Fruit fly (Drosophila melanogaster): ENCODE measurements around the gene eIF5.

The eIF5 gene

dm6 chrX:15991618-15992526, at the start of gene eIF5, which contains the start of the genes CG46312 and exd:
eIF5 (minus strand) TSS chrX:15991974.
CG46312 (minus strand) TSS chrX:15991974.
exd (plus strand) TSS chrX:15992468.
- TF ChIP-seq Pif1B (GFP tag; optimal IDR thresholded peaks at IDR 0.05) (no peak), CG10348 (GFP tag; IDR thresholded peaks at IDR 0.05) (no peak), CG9948 (tag; optimal IDR thresholded peaks at IDR 0.05) (no peak), CG4496 (GFP tag; IDR thresholded peaks at IDR 0.05) (no peak), Ets98B (GFP tag; IDR thresholded peaks at IDR 0.05) (no peak), gl (tag; optimal IDR thresholded peaks at IDR 0.05) (no peak), CG15710 (tag; optimal IDR thresholded peaks at IDR 0.05) (peak; percentile 11), CG8159 (tag; optimal IDR thresholded peaks at IDR 0.05) (no peak)

- TF ChIP-seq CG8159 (tag; optimal IDR thresholded peaks at IDR 0.05), result no peak
- TF ChIP-seq CG32121 (GFP tag; IDR thresholded peaks at IDR 0.05), result no peak
- TF ChIP-seq CG9948 (tag; optimal IDR thresholded peaks at IDR 0.05), result no peak
- no peak for TF ChIP-seq rn (GFP tag; IDR thresholded peaks at IDR 0.05)
- no peak for TF ChIP-seq CG15710 (tag; optimal IDR thresholded peaks at IDR 0.05)
- TF ChIP-seq Snoo (tag; optimal IDR thresholded peaks at IDR 0.05), result no peak
- TF ChIP-seq Pif1B (GFP tag; optimal IDR thresholded peaks at IDR 0.05), result no peak
- TF ChIP-seq CG4496 (GFP tag; IDR thresholded peaks at IDR 0.05), result no peak
- TF ChIP-seq CG10348 (GFP tag; IDR thresholded peaks at IDR 0.05), result no peak
- TF ChIP-seq CG34367 (tag; optimal IDR thresholded peaks at IDR 0.05), result no peak
- no peak for TF ChIP-seq CG12605 (GFP tag; IDR thresholded peaks at IDR 0.05)
- TF ChIP-seq CG14655 (GFP tag; optimal IDR thresholded peaks at IDR 0.05), result no peak
- no peak for TF ChIP-seq Pif1A (GFP tag; optimal IDR thresholded peaks at IDR 0.05)
- no peak for TF ChIP-seq gl (tag; optimal IDR thresholded peaks at IDR 0.05)
- TF ChIP-seq CG17806 (tag; optimal IDR thresholded peaks at IDR 0.05), result no peak
- TF ChIP-seq EcR (GFP tag; optimal IDR thresholded peaks at IDR 0.05), result no peak
- no peak for TF ChIP-seq CG13204 (GFP tag; optimal IDR thresholded peaks at IDR 0.05)
Measured at dm6 chrX:16008814-16009213, 17.0 kb upstream of the eIF5 start, which contains the start of gene Muc14A. Muc14A (plus strand) TSS chrX:16009114.

dm6 chrX:16005551-16006197, 13.9 kb upstream of the eIF5 start, which contains the start of the genes vap and CG12698:
vap (minus strand) TSS chrX:16005812.
CG12698 (plus strand) TSS chrX:16006147.
- TF ChIP-seq CG15710 (tag; optimal IDR thresholded peaks at IDR 0.05) (no peak), D1 (tag; optimal IDR thresholded peaks at IDR 0.05) (peak; percentile 17)

- TF ChIP-seq CG12605 (GFP tag; IDR thresholded peaks at IDR 0.05) (no peak), CG8301 (tag; optimal IDR thresholded peaks at IDR 0.05) (no peak), CG13204 (GFP tag; optimal IDR thresholded peaks at IDR 0.05) (no peak), Pif1B (GFP tag; optimal IDR thresholded peaks at IDR 0.05) (no peak), EcR (GFP tag; optimal IDR thresholded peaks at IDR 0.05) (no peak), rn (GFP tag; IDR thresholded peaks at IDR 0.05) (no peak), fd96Ca (GFP tag; IDR thresholded peaks at IDR 0.05) (no peak), Ets98B (GFP tag; IDR thresholded peaks at IDR 0.05) (no peak), CG15710 (tag; optimal IDR thresholded peaks at IDR 0.05) (no peak), CG17806 (tag; optimal IDR thresholded peaks at IDR 0.05) (no peak), gl (tag; optimal IDR thresholded peaks at IDR 0.05) (no peak), CG34367 (tag; optimal IDR thresholded peaks at IDR 0.05) (no peak), CG9948 (tag; optimal IDR thresholded peaks at IDR 0.05) (no peak)
Measured at dm6 chrX:16005066-16005465, 13.3 kb upstream of the eIF5 start.

DNA sequence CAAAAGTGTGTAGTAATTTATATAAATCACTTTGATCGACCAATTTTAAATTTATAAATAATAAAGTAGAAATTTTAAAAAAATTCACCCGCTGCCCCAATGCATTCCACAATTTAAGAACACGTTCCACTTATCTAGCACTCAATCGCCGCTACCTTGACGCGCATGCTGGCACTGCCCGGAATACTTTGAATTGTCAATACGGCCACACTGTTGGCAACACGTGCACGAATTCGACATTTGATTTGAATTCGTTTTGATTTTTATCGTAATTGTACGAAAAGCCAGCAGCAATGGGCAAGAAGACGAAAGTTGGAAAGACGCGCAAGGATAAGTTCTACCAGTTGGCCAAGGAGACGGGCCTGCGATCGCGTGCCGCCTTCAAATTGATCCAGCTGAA, 5.1 kb upstream of the eIF5 start, which contains the start of gene CG8939:
Gene CG8939 (plus strand): TSS at position 186 of the 400 bp plus-strand sequence.
- TF ChIP-seq CG32121 (GFP tag; IDR thresholded peaks at IDR 0.05) (no peak), CG13204 (GFP tag; optimal IDR thresholded peaks at IDR 0.05) (no peak), CG10348 (GFP tag; IDR thresholded peaks at IDR 0.05) (no peak), Ets98B (GFP tag; IDR thresholded peaks at IDR 0.05) (no peak), Pif1B (GFP tag; optimal IDR thresholded peaks at IDR 0.05) (no peak), D1 (tag; optimal IDR thresholded peaks at IDR 0.05) (no peak), CG8301 (tag; optimal IDR thresholded peaks at IDR 0.05) (no peak), gl (tag; optimal IDR thresholded peaks at IDR 0.05) (no peak), CG9948 (tag; optimal IDR thresholded peaks at IDR 0.05) (no peak), CG17806 (tag; optimal IDR thresholded peaks at IDR 0.05) (no peak), rn (GFP tag; IDR thresholded peaks at IDR 0.05) (no peak), CG8159 (tag; optimal IDR thresholded peaks at IDR 0.05) (no peak), fd96Ca (GFP tag; IDR thresholded peaks at IDR 0.05) (no peak), Snoo (tag; optimal IDR thresholded peaks at IDR 0.05) (no peak), CG14655 (GFP tag; optimal IDR thresholded peaks at IDR 0.05) (no peak), CG4496 (GFP tag; IDR thresholded peaks at IDR 0.05) (no peak), CG12605 (GFP tag; IDR thresholded peaks at IDR 0.05) (no peak), EcR (GFP tag; optimal IDR thresholded peaks at IDR 0.05) (no peak), Pif1A (GFP tag; optimal IDR thresholded peaks at IDR 0.05) (no peak), CG15710 (tag; optimal IDR thresholded peaks at IDR 0.05) (no peak)

dm6 chrX:15992527-15992897, 738 bp upstream of the eIF5 start:
- no peak for TF ChIP-seq CG15710 (tag; optimal IDR thresholded peaks at IDR 0.05)
- no peak for TF ChIP-seq CG8301 (tag; optimal IDR thresholded peaks at IDR 0.05)
- TF ChIP-seq CG9948 (tag; optimal IDR thresholded peaks at IDR 0.05), result no peak
- no peak for TF ChIP-seq fd96Ca (GFP tag; IDR thresholded peaks at IDR 0.05)
- no peak for TF ChIP-seq CG14655 (GFP tag; optimal IDR thresholded peaks at IDR 0.05)
- no peak for TF ChIP-seq CG10348 (GFP tag; IDR thresholded peaks at IDR 0.05)
- TF ChIP-seq CG32121 (GFP tag; IDR thresholded peaks at IDR 0.05), result no peak
- no peak for TF ChIP-seq CG17806 (tag; optimal IDR thresholded peaks at IDR 0.05)
- TF ChIP-seq CG12605 (GFP tag; IDR thresholded peaks at IDR 0.05), result no peak
- TF ChIP-seq CG4496 (GFP tag; IDR thresholded peaks at IDR 0.05), result no peak
- TF ChIP-seq rn (GFP tag; IDR thresholded peaks at IDR 0.05), result no peak
- TF ChIP-seq Snoo (tag; optimal IDR thresholded peaks at IDR 0.05), result no peak
- no peak for TF ChIP-seq Pif1B (GFP tag; optimal IDR thresholded peaks at IDR 0.05)
- no peak for TF ChIP-seq Pif1A (GFP tag; optimal IDR thresholded peaks at IDR 0.05)
- TF ChIP-seq CG8159 (tag; optimal IDR thresholded peaks at IDR 0.05), result no peak
